Worm (Caenorhabditis elegans): ENCODE data around the gene C25F9.11.

The C25F9.11 gene

DNA sequence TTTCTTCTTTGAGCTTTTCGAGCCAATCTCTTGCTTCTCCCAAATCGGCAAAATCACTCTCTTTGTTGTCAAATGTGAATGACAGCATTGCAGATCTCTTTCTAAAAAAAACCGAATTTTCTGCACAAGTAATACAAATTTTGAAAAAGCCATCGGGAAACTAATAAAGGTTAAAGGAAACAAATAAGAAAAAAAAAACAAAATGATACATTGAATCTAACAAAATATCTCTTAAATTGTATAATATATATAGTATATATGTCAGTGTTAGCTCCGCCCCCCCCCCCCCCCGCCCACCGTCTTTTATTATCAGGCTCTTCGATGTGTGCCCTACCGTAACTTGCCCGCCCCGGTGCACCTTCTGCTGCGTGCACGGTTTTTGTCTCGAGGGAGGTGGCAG lies at the start of gene C25F9.11:
TSS of gene C25F9.11 (minus strand) at position 101 of the 400 bp plus-strand sequence.
- TF ChIP-seq dmd-4 (tag; optimal IDR thresholded peaks at IDR 0.05) (no peak), mab-5 (tag; optimal IDR thresholded peaks at IDR 0.05) (no peak), unc-55 (GFP tag; optimal IDR thresholded peaks at IDR 0.05) (no peak), sma-3 (GFP tag; optimal IDR thresholded peaks at IDR 0.05) (no peak), R02D3.7 (tag; optimal IDR thresholded peaks at IDR 0.05) (no peak), lsy-2 (tag; optimal IDR thresholded peaks at IDR 0.05) (no peak), nhr-12 (tag; optimal IDR thresholded peaks at IDR 0.05) (no peak), skn-1 (tag; optimal IDR thresholded peaks at IDR 0.05) (no peak), C34F6.9 (tag; optimal IDR thresholded peaks at IDR 0.05) (no peak), elt-1 (tag; optimal IDR thresholded peaks at IDR 0.05) (no peak), zag-1 (tag; optimal IDR thresholded peaks at IDR 0.05) (no peak), unc-39 (tag; optimal IDR thresholded peaks at IDR 0.05) (no peak)

DNA sequence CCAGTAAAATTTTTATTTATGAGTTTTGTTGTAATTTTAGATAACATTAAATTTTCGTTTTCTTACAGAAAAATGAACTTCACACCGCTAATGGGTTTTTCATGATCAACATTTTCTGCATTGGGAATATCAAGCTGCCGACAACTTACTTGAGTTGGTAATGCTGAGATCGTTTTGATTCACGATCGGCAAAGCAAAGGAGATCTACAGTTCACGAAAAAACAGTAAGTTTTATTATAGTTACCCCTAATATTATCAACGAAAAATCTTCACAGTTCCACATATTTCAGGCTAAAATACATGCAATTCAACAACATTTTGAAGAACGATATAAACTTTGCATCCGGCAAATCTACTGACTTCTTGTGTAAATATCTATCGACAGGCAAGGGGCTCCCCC lies 49.7 kb upstream of the C25F9.11 start, which contains the start of gene Y43F8B.22:
TSS of gene Y43F8B.22 (plus strand) at position 301 of the 400 bp plus-strand sequence.
- TF ChIP-seq lin-39 (tag; optimal IDR thresholded peaks at IDR 0.05), result no peak
- TF ChIP-seq ztf-4 (tag; optimal IDR thresholded peaks at IDR 0.05), result no peak
- no peak for TF ChIP-seq alr-1 (tag; optimal IDR thresholded peaks at IDR 0.05)
- no peak for TF ChIP-seq F13H6.1 (tag; optimal IDR thresholded peaks at IDR 0.05)
- no peak for TF ChIP-seq mdl-1 (tag; optimal IDR thresholded peaks at IDR 0.05)
- no peak for TF ChIP-seq dmd-4 (tag; optimal IDR thresholded peaks at IDR 0.05)
- TF ChIP-seq ztf-11 (tag; optimal IDR thresholded peaks at IDR 0.05), result no peak
- no peak for TF ChIP-seq sem-4 (tag; optimal IDR thresholded peaks at IDR 0.05)
- TF ChIP-seq zag-1 (tag; optimal IDR thresholded peaks at IDR 0.05), result no peak
- TF ChIP-seq ama-1 (optimal IDR thresholded peaks at IDR 0.05), result no peak
- TF ChIP-seq elt-1 (tag; optimal IDR thresholded peaks at IDR 0.05), result no peak

DNA sequence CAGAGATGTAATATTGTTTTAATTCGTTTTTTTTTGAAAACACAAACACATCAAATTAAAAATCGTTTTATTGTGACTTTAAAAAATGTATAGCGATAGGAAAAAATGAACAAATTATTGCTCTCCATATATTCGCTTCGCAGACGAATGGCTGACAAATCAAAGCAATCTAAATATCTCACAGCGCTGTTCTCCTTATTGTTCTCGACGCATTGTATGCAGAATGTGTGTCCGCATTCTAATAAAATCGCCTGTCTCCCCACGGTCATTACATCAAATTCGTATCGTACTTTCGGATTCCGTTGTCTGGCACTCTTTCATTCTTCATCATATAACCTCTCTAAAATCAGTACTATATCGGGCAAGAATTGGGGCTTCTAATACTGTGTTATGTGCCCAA lies 45.0 kb upstream of the C25F9.11 start, which contains the start of gene Y43F8B.9:
TSS of gene Y43F8B.9 (plus strand) at position 301 of the 400 bp plus-strand sequence.
- no peak for TF ChIP-seq F13H6.1 (tag; optimal IDR thresholded peaks at IDR 0.05)
- TF ChIP-seq ama-1 (optimal IDR thresholded peaks at IDR 0.05), result no peak
- no peak for TF ChIP-seq lsy-2 (tag; optimal IDR thresholded peaks at IDR 0.05)

DNA sequence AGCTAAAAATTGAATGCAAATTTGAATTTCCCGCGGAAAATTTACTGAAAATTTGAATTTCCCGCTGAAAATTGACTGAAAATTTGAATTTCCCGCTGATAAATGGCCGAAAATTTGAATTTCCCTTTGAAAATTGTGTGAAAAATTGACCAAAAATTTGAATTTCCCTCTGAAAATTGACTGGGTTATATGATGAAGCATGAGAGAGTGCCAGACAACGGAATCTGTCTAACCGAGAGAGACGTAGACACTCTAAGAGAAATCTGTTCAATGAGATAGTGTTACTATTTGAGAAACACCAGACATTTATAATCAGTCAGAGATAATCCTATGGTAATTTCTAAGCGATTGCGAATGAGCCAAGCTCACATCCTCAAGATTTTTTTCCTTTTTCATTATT lies 44.4 kb upstream of the C25F9.11 start:
- no peak for TF ChIP-seq Y55F3AM.14 (GFP tag; optimal IDR thresholded peaks at IDR 0.05)
- TF ChIP-seq egl-27 (tag; optimal IDR thresholded peaks at IDR 0.05), result no peak
- TF ChIP-seq ZK546.5 (tag; optimal IDR thresholded peaks at IDR 0.05), result no peak
- no peak for TF ChIP-seq nhr-23 (tag; optimal IDR thresholded peaks at IDR 0.05)
- no peak for TF ChIP-seq sma-9 (GFP tag; optimal IDR thresholded peaks at IDR 0.05)
- no peak for TF ChIP-seq sma-9 (tag; optimal IDR thresholded peaks at IDR 0.05)
- no peak for TF ChIP-seq F13H6.1 (tag; optimal IDR thresholded peaks at IDR 0.05)
- TF ChIP-seq fos-1 (tag; optimal IDR thresholded peaks at IDR 0.05), result no peak
- no peak for TF ChIP-seq gmeb-1 (tag; optimal IDR thresholded peaks at IDR 0.05)
- no peak for TF ChIP-seq elt-1 (tag; optimal IDR thresholded peaks at IDR 0.05)

DNA sequence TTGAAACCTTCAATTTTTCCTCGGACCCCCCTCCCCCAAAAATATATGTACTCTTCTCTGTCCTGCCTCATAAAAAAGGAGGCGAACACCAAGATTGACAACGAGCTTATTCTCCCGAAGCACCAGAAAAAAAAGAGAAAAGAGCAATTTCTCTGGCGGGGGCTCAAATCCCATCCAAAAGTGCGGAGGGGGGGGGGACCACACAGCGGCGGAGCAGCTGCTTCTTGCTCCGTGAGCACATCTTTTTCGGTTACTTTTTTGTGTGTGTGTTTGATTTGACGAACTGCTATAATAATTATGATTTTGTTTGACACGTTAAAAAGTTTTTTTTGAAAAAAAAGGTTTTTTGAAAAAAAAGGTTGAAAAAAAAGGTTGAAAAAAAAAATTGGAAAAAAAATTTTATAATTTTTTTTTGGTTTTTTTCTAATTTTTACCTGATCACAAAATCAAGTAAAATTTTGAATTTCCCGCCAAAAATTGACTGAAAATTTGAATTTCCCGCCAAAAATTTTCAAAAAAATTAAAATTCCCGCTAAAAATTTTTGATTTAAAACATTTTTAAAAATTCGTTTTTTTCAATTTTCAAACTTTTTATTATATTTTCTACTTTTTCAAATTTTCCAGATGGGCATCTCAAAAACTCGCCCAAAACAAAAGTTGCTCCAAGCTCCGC lies 41.1 kb upstream of the C25F9.11 start, which contains the start of gene Y43F8B.10:
TSS of gene Y43F8B.10 (plus strand) at position 623 of the 673 bp plus-strand sequence.
- no peak for TF ChIP-seq skn-1 (tag; optimal IDR thresholded peaks at IDR 0.05)
- no peak for TF ChIP-seq nhr-11 (tag; optimal IDR thresholded peaks at IDR 0.05)
- no peak for TF ChIP-seq F13H6.1 (tag; optimal IDR thresholded peaks at IDR 0.05)
- TF ChIP-seq egl-27 (tag; optimal IDR thresholded peaks at IDR 0.05), result no peak
- TF ChIP-seq sma-3 (GFP tag; optimal IDR thresholded peaks at IDR 0.05), result no peak
- no peak for TF ChIP-seq nhr-6 (tag; optimal IDR thresholded peaks at IDR 0.05)
- no peak for TF ChIP-seq nhr-237 (tag; optimal IDR thresholded peaks at IDR 0.05)
- TF ChIP-seq Y55F3AM.14 (GFP tag; optimal IDR thresholded peaks at IDR 0.05), result no peak
- TF ChIP-seq R02D3.7 (tag; optimal IDR thresholded peaks at IDR 0.05), result no peak
- no peak for TF ChIP-seq ceh-16 (tag; optimal IDR thresholded peaks at IDR 0.05)
- TF ChIP-seq ZK546.5 (tag; optimal IDR thresholded peaks at IDR 0.05), result no peak
- TF ChIP-seq C34F6.9 (tag; optimal IDR thresholded peaks at IDR 0.05), result no peak
- TF ChIP-seq sem-4 (tag; optimal IDR thresholded peaks at IDR 0.05), result no peak

DNA sequence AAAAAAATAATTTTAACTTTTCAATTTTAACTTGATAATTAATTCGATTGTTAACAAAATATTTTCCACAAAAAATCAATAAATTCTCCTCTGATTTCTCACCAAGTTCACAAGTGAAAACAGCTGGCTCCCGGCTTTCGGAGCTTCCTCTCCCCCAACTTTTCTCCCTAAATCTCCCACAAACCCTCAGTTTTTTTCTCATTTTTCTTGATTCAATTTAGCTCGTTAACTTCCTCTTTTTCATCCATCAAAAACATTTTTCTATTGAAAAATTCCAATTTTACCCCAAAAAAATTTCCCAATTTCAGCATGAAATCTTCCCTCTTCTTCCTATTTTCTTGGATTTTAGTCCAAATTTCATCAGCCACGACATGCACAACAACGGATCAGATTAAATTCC lies 37.5 kb upstream of the C25F9.11 start, which contains the start of gene Y43F8B.11:
TSS of gene Y43F8B.11 (plus strand) at position 301 of the 400 bp plus-strand sequence.
- no peak for TF ChIP-seq lin-11 (tag; optimal IDR thresholded peaks at IDR 0.05)
- no peak for TF ChIP-seq ztf-1 (GFP tag; conservative IDR thresholded peaks at IDR 0.05)
- TF ChIP-seq ceh-16 (tag; optimal IDR thresholded peaks at IDR 0.05), result no peak
- TF ChIP-seq peb-1 (tag; optimal IDR thresholded peaks at IDR 0.05), result no peak
- TF ChIP-seq fos-1 (tag; optimal IDR thresholded peaks at IDR 0.05), result no peak
- TF ChIP-seq mab-5 (tag; optimal IDR thresholded peaks at IDR 0.05), result no peak
- TF ChIP-seq nhr-237 (tag; optimal IDR thresholded peaks at IDR 0.05), result no peak
- TF ChIP-seq nhr-23 (tag; optimal IDR thresholded peaks at IDR 0.05), result no peak
- TF ChIP-seq unc-39 (tag; optimal IDR thresholded peaks at IDR 0.05), result no peak
- no peak for TF ChIP-seq nhr-10 (tag; optimal IDR thresholded peaks at IDR 0.05)
- no peak for TF ChIP-seq gmeb-1 (tag; optimal IDR thresholded peaks at IDR 0.05)
- TF ChIP-seq unc-62 (GFP tag; optimal IDR thresholded peaks at IDR 0.05), result no peak
- no peak for TF ChIP-seq ama-1 (optimal IDR thresholded peaks at IDR 0.05)
- no peak for TF ChIP-seq ZK546.5 (tag; optimal IDR thresholded peaks at IDR 0.05)
- TF ChIP-seq F13H6.1 (tag; optimal IDR thresholded peaks at IDR 0.05), result no peak
- no peak for TF ChIP-seq mbf-1 (tag; optimal IDR thresholded peaks at IDR 0.05)
- no peak for TF ChIP-seq nhr-77 (tag; optimal IDR thresholded peaks at IDR 0.05)
- TF ChIP-seq aly-2 (tag; optimal IDR thresholded peaks at IDR 0.05), result no peak
- no peak for TF ChIP-seq unc-55 (GFP tag; optimal IDR thresholded peaks at IDR 0.05)
- no peak for TF ChIP-seq lsy-2 (tag; optimal IDR thresholded peaks at IDR 0.05)
